Worm (Caenorhabditis elegans): Measurements from ENCODE around the gene ttr-47.

DNA sequence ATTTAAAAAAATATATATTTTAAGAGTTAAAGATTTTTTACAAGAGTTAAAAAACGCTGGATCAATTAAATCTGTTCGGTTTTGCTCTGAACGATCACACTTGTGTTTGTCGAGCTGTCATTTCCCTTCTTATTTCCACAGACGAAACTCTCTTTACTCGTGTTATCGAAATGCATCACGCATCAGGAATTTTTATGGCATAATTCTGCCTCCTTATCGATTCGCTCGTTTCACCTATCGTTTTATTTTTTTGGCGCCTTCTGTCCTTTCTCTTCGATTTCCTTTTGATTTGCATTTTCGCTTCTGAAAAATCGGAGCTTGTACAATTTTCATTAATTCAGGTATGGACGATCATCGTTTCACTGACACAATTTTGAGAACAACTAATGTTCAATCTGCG lies 25.5 kb downstream of the ttr-47 start:
- TF ChIP-seq ets-7 (tag; optimal IDR thresholded peaks at IDR 0.05) (no peak), ama-1 (optimal IDR thresholded peaks at IDR 0.05) (no peak), hmbx-1 (tag; optimal IDR thresholded peaks at IDR 0.05) (no peak)
